Worm (Caenorhabditis elegans): ENCODE measurements around the gene Y22D7AL.10.
A peak's percentile ranks its signal among the peaks of the same experiment; 100 is the strongest.

Gene Y22D7AL.10

ce11 chrIII:1607659-1608058 is 11.1 kb downstream of the Y22D7AL.10 start:
- no peak for TF ChIP-seq efl-1 (optimal IDR thresholded peaks at IDR 0.05)
- peak in 1 of 2 experiments; percentile 9 for TF ChIP-seq efl-1 (GFP tag; optimal IDR thresholded peaks at IDR 0.05 in 1 of 2)
- no peak for TF ChIP-seq Y116A8C.19 (tag; optimal IDR thresholded peaks at IDR 0.05; ENCODE audit: borderline replicate concordance)
- TF ChIP-seq hpl-2 (GFP tag; optimal IDR thresholded peaks at IDR 0.05), result no peak

- peak; percentile 8 for TF ChIP-seq nhr-20 (tag; optimal IDR thresholded peaks at IDR 0.05)
- no peak for TF ChIP-seq aha-1 (tag; optimal IDR thresholded peaks at IDR 0.05)
- TF ChIP-seq zip-4 (GFP tag; optimal IDR thresholded peaks at IDR 0.05), result no peak
- TF ChIP-seq lin-13 (GFP tag; optimal IDR thresholded peaks at IDR 0.05), result no peak
- TF ChIP-seq egl-13 (tag; optimal IDR thresholded peaks at IDR 0.05), result no peak
- TF ChIP-seq ceh-63 (GFP tag; optimal IDR thresholded peaks at IDR 0.05), result no peak
- TF ChIP-seq ztf-11 (tag; optimal IDR thresholded peaks at IDR 0.05), result peak in 1 of 2 experiments; percentile 14
- no peak for TF ChIP-seq nhr-76 (tag; optimal IDR thresholded peaks at IDR 0.05)
- no peak for TF ChIP-seq pag-3 (tag; optimal IDR thresholded peaks at IDR 0.05; ENCODE audit: borderline replicate concordance, insufficient read depth)
- TF ChIP-seq unc-86 (tag; optimal IDR thresholded peaks at IDR 0.05), result no peak
- no peak for TF ChIP-seq nhr-237 (tag; optimal IDR thresholded peaks at IDR 0.05)
- TF ChIP-seq F16B12.6 (tag; optimal IDR thresholded peaks at IDR 0.05), result no peak
- no peak for TF ChIP-seq mep-1 (tag; optimal IDR thresholded peaks at IDR 0.05)
- TF ChIP-seq nhr-28 (tag; optimal IDR thresholded peaks at IDR 0.05), result no peak
- no peak for TF ChIP-seq nhr-77 (tag; optimal IDR thresholded peaks at IDR 0.05)
- TF ChIP-seq mef-2 (tag; optimal IDR thresholded peaks at IDR 0.05), result no peak
- peak; percentile 25 to 51 for TF ChIP-seq lsy-2 (tag; optimal IDR thresholded peaks at IDR 0.05)
- peak; percentile 13 for TF ChIP-seq dsc-1 (tag; optimal IDR thresholded peaks at IDR 0.05)
- TF ChIP-seq isw-1 (GFP tag; IDR thresholded peaks at IDR 0.05), result no peak
- no peak for TF ChIP-seq unc-98 (GFP tag; IDR thresholded peaks at IDR 0.05)
- TF ChIP-seq egl-27 (tag; optimal IDR thresholded peaks at IDR 0.05), result no peak
- TF ChIP-seq mab-9 (GFP tag; IDR thresholded peaks at IDR 0.05), result 0 out of 2 replicates have a peak, but pooled peaks have one; percentile 15
- peak; percentile 24 for TF ChIP-seq tbx-2 (tag; optimal IDR thresholded peaks at IDR 0.05)
- TF ChIP-seq unc-130 (tag; optimal IDR thresholded peaks at IDR 0.05), result no peak
- peak; percentile 6 for TF ChIP-seq swsn-7 (tag; optimal IDR thresholded peaks at IDR 0.05)
- no peak for TF ChIP-seq jun-1 (tag; optimal IDR thresholded peaks at IDR 0.05)
- peak in 1 of 2 experiments; percentile 7 for TF ChIP-seq efl-1 (optimal IDR thresholded peaks at IDR 0.05)
- peak in 1 of 2 experiments; percentile 36 for TF ChIP-seq efl-1 (GFP tag; optimal IDR thresholded peaks at IDR 0.05 in 1 of 2)
- no peak for TF ChIP-seq aly-2 (tag; optimal IDR thresholded peaks at IDR 0.05)
- no peak for TF ChIP-seq lin-15B (tag; optimal IDR thresholded peaks at IDR 0.05)
- TF ChIP-seq zag-1 (tag; optimal IDR thresholded peaks at IDR 0.05), result no peak
- TF ChIP-seq tlp-1 (tag; optimal IDR thresholded peaks at IDR 0.05), result no peak
- no peak for TF ChIP-seq lir-3 (tag; optimal IDR thresholded peaks at IDR 0.05; ENCODE audit: poor library complexity)
- TF ChIP-seq unc-30 (tag; optimal IDR thresholded peaks at IDR 0.05), result no peak
- TF ChIP-seq C34B4.2 (tag; optimal IDR thresholded peaks at IDR 0.05), result no peak
- peak; percentile 21 for TF ChIP-seq skn-1 (tag; optimal IDR thresholded peaks at IDR 0.05)
- no peak for TF ChIP-seq C16A3.4 (tag; optimal IDR thresholded peaks at IDR 0.05)
- TF ChIP-seq nhr-47 (tag; optimal IDR thresholded peaks at IDR 0.05), result peak; percentile 60
- no peak for TF ChIP-seq fkh-4 (tag; optimal IDR thresholded peaks at IDR 0.05; ENCODE audit: borderline replicate concordance)
- TF ChIP-seq xbp-1 (tag; optimal IDR thresholded peaks at IDR 0.05), result peak; percentile 36
- no peak for TF ChIP-seq alr-1 (tag; optimal IDR thresholded peaks at IDR 0.05; ENCODE audit: borderline replicate concordance)
- no peak for TF ChIP-seq ztf-4 (tag; optimal IDR thresholded peaks at IDR 0.05)
- TF ChIP-seq snu-23 (GFP tag; optimal IDR thresholded peaks at IDR 0.05), result peak; percentile 50
- TF ChIP-seq snpc-4 (tag; optimal IDR thresholded peaks at IDR 0.05), result no peak
- TF ChIP-seq sox-4 (tag; optimal IDR thresholded peaks at IDR 0.05), result no peak
- TF ChIP-seq ceh-90 (tag; optimal IDR thresholded peaks at IDR 0.05), result no peak
- peak; percentile 31; the same call in 1 of the 2 replicates for TF ChIP-seq nhr-19 (GFP tag; conservative IDR thresholded peaks at IDR 0.05)
- TF ChIP-seq fos-1 (tag; optimal IDR thresholded peaks at IDR 0.05), result no peak
- no peak for TF ChIP-seq ceh-8 (GFP tag; optimal IDR thresholded peaks at IDR 0.05)
- no peak for TF ChIP-seq irx-1 (tag; optimal IDR thresholded peaks at IDR 0.05)
These were observed 14.2 kb downstream of the Y22D7AL.10 start, which contains the start of gene Y22D7AL.6 for ce11 chrIII:1604514-1604976. TSS of gene Y22D7AL.6 (plus strand) at chrIII:1604926.
